Worm (Caenorhabditis elegans) whole organism, L4/young adult: ENCODE data around the gene sri-78.
"Not testable (repeated sequence)": the region's sequence is repeated elsewhere in the genome, so short reads cannot be mapped to it uniquely, and the experiment has no call there.

Experiments used
- W03F9.2 ChIP-seq: fragments of 150-350 bp; optimal IDR thresholded peaks from 2 replicates; lab custom pipeline; 2014; ENCODE audit warnings: missing biosample characterization, missing genetic modification characterization
- dao-5 ChIP-seq: sonication (generic microtip); optimal IDR thresholded peaks from 2 replicates; lab custom pipeline; 2016; ENCODE audit warnings: missing genotype, missing genetic modification characterization, moderate library complexity, missing compliant biosample characterization
- him-1 ChIP-seq: sonication (generic microtip); optimal IDR thresholded peaks from 2 replicates; lab custom pipeline; 2016; ENCODE audit warnings: missing genotype, missing genetic modification reagents, missing genetic modification characterization, missing compliant biosample characterization

sri-78 gene

DNA sequence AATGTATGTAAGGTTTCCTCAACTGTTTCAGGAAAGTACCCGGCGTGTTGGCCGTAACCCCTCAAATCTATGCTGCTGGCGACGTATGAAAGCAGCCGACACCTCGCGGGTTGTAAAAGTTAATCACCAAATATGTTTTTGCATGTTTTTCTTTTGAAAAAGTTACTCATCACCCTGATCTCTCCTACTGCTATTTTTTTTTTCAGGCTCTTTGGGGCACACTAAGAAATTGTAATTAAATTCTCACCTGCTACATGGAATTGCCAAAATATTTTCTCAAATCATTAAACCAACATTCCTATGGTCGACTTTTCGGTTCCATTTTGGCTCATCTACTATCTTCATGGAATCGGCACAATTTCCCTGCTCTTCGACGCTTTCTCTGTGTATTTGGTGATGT lies at the start of gene sri-78:
Gene sri-78, plus strand, starts transcription at position 301 of the 400 bp plus-strand sequence.
- TF ChIP-seq him-1 (tag; lab: Kevin White, UChicago); W03F9.2; dao-5 (tag; lab: Kevin White, UChicago): not testable (repeated sequence)

DNA sequence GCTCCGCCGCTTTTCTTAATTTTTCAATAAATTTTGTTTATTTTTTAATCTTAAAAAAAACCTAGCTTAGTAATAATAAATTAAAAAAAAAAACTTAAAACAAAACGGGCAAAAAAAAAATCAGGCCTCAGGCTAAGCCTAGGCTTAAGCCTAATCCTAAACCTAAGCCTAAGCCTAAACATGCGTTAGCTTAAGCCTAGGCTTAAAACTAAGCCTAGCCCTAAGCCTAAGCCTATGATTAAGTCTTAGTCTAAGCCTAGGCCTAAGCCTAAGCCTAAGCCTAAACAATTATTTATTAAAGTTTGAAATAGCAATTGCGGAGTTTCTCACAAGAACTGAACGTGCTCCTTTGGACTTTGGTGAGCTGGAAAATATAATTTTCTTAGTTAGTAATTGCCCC lies 49.7 kb upstream of the sri-78 start:
- no peak for TF ChIP-seq W03F9.2
- TF ChIP-seq him-1 (tag; lab: Kevin White, UChicago), result no peak
- TF ChIP-seq dao-5 (tag; lab: Kevin White, UChicago), result no peak

DNA sequence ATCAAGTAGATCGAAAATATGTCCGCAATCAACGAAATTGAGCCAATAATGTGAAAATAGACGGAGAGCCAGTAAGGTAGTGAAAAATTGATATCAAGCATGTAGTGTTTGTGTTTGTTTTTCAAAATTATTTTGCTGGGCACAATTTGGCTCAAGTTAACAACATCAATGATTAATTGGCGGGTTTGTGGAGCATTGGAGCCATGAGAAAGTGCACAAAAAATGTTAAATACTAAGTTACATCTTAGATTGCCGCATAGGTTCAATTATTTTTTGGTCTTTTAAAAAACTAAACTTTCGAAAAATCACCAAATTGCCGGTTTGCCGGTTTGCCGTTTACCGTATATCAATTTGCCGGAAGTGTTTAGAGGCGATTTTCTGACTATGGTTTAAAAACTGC lies 47.2 kb upstream of the sri-78 start, which contains the start of gene sri-54:
Gene sri-54, minus strand, starts transcription at position 101 of the 400 bp plus-strand sequence.
- TF ChIP-seq W03F9.2 (no peak), dao-5 (tag; lab: Kevin White, UChicago) (no peak), him-1 (tag; lab: Kevin White, UChicago) (no peak)

DNA sequence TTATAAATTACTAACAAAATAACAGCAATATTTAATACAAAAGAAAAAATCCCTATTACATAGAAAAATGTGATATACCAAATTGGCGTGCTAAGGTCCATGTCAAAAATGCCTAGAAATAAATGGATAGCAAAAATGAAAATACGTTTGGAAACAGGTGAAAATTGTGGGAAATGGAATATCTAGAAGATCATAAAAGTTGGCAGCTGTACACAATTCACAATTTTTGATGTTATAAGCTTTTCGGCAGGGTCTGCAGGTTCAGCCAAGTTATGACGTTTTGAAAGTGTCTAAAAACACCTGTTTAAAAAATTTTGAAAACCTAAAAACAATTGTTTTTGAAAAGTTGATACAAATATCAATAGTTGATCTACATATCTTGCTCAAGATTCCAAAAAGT lies 42.1 kb upstream of the sri-78 start, which contains the start of gene sri-42:
Gene sri-42, minus strand, starts transcription at position 101 of the 400 bp plus-strand sequence.
- not testable (repeated sequence) for TF ChIP-seq him-1 (tag; lab: Kevin White, UChicago); W03F9.2; dao-5 (tag; lab: Kevin White, UChicago)

DNA sequence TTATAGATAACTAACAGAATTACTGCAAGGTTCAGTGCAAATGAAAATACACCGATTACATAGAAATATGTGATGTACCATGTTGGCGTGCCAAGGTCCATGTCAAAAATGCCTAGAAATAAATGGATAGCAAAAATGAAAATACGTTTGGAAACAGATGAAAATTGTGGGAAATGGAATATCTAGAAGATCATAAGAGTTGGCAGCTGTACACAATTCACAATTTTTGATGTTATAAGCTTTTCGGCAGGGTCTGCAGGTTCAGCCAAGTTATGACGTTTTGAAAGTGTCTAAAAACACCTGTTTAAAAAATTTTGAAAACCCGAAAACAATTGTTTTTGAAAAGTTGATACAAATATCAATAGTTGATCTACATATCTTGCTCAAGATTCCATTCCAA lies 40.4 kb upstream of the sri-78 start, which contains the start of gene sri-43:
Gene sri-43, minus strand, starts transcription at position 101 of the 400 bp plus-strand sequence.
- TF ChIP-seq him-1 (tag; lab: Kevin White, UChicago); W03F9.2; dao-5 (tag; lab: Kevin White, UChicago): not testable (repeated sequence)

DNA sequence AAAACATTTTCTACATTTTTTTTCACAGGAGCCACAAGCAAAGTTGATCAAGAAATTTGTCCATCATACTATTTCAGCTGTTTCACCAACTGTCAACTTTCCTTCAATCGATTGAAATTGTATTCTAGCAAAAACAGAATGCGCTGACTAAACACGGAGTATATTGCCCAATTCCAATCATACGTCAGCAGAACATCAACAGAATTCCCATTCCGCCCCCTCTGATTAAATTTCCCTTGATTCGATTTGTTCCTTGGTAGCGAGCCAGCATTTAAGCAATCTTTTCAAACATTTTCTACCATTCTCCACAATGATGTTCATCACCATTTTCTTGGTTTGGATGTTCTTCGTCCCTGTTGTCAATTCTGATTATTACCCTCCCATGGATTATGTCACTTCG lies 39.1 kb upstream of the sri-78 start, which contains the start of gene T10D4.15:
Gene T10D4.15, plus strand, starts transcription at position 301 of the 400 bp plus-strand sequence.
- TF ChIP-seq W03F9.2 (no peak), him-1 (tag; lab: Kevin White, UChicago) (no peak), dao-5 (tag; lab: Kevin White, UChicago) (no peak)

DNA sequence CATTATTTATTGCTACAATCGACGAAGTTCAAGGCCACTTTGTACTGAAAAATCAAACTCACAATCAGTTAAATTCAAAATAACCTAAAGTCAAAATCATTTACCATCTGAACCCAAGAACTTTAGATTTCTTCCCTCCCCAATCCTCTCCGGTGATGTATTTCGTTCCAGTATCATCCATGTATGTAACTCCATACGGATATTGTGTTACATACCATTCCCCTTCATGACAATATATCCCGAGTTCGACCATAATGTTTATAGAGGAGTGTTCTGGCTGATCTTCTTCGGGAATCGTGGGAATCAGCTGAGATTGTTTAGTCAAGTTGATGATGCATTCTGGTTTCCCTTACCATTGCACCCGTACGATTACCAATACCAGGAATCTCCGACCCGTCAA lies 36.6 kb upstream of the sri-78 start:
- TF ChIP-seq dao-5 (tag; lab: Kevin White, UChicago), result no peak

DNA sequence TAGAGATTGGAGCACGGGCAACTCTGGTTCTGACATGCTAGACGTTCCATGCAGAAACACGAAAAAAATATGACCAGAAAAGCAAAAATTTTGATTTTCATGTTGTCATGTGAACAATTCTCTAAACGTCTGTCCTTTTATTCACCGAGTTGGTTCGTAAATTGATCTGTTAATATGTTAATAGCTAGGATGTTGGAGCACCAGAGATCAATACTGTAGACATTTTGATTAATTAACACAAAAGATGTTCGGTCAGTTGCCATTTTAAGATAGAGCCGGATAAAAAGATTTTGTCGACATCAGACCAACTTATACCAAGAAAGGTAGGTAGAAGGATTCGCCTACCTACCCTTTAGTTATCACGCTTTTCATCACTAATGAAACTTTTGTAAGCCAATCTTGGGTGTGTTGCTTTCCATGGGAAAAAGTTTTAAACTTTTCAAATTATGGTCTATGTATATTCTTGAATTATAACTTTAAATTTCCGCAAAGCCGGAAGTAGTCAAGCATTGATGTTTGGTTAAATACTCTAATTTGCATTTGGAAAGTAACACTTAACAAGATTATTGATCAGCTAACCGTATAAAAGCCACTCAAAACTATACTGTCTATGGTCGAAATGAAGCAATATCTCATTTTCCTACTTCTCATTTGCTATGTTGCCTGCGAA lies 35.3 kb upstream of the sri-78 start, which contains the start of the genes T10D4.11 and T10D4.1:
Gene T10D4.11, minus strand, starts transcription at position 101 of the 670 bp plus-strand sequence.
Gene T10D4.1, plus strand, starts transcription at position 620 of the 670 bp plus-strand sequence.
- TF ChIP-seq W03F9.2 (no peak), him-1 (tag; lab: Kevin White, UChicago) (no peak), dao-5 (tag; lab: Kevin White, UChicago) (no peak)

DNA sequence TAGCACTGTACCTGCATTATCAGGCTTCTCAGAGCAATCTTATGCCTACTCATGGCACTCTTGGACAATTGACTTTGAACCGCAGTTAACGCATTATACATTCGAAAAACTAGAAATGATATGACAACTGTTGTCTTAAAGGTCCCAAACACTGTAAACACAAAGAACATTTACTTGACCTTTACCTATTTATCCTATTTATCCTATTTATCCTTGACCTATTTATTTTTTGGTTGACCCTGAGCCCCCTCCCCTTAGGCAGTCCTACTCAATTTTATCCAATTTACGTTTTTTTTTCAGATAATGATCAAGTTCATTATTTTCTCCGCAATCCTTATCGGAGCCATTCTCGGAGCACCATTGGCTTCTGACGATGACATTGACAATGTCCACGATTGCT lies 33.3 kb upstream of the sri-78 start, which contains the start of the genes T10D4.14 and T10D4.19:
Gene T10D4.14, minus strand, starts transcription at position 101 of the 400 bp plus-strand sequence.
Gene T10D4.19, plus strand, starts transcription at position 304 of the 400 bp plus-strand sequence.
- TF ChIP-seq dao-5 (tag; lab: Kevin White, UChicago) (no peak), him-1 (tag; lab: Kevin White, UChicago) (no peak), W03F9.2 (no peak)

DNA sequence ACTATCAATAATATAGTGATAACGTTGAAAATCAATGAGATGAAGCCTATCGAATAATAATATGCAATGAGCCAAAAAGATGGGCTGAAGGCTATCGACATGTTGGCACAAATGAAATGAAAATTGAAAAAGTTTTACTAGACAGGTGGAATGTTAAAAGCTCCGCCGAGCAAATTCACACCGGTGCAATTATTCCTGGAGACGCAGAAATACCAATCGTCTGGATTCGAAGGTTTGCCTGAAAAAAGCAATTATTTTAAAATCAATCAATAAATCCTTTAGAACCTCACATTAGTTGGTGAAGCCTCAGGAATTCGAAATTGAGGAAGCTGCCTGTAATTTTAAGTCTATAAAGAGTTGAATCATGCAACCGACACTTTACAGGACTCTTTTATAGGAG lies 30.6 kb upstream of the sri-78 start, which contains the start of gene sri-32:
Gene sri-32, minus strand, starts transcription at position 101 of the 400 bp plus-strand sequence.
- TF ChIP-seq dao-5 (tag; lab: Kevin White, UChicago) (no peak), him-1 (tag; lab: Kevin White, UChicago) (no peak), W03F9.2 (no peak)

DNA sequence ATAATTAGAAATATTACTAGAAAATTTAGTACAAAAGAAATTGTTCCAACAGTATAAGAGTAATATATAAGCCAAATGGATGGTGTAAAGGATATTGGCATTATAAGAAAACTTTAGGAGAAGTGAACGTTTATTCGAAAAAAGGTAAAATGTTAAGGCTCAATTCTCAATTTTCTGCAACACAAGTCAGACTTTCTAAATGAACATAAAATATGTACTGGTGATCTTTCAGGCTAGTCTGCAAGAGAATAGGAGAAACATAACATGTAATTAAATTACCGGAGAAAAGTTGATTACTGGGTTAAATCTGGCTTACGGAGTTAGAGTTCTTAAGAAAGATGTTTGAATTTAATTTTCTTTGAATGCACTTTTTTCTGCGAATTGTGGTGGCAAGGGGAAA lies 28.2 kb upstream of the sri-78 start, which contains the start of gene sri-33:
Gene sri-33, minus strand, starts transcription at position 101 of the 400 bp plus-strand sequence.
- TF ChIP-seq dao-5 (tag; lab: Kevin White, UChicago), result no peak
- TF ChIP-seq him-1 (tag; lab: Kevin White, UChicago), result no peak
- TF ChIP-seq W03F9.2, result no peak

DNA sequence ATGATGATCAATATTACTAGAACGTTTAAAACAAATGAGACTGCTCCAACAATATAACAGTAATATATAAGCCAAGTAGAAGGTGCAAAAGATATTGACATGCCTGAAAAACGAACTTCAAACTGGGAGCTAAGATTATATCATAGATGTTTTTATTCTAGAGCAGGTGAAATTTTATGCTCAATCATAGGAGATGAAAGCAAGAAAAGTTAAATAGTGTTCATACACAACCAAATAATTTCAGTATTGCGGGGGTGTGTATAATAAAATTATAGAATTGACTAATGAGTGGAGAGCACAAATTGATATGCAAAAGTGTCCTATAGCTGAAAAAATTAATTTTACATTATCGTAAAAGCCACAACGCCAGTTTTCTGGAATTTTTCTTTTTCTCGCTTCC lies 26.0 kb upstream of the sri-78 start, which contains the start of gene sri-34:
Gene sri-34, minus strand, starts transcription at position 101 of the 400 bp plus-strand sequence.
- TF ChIP-seq W03F9.2 (no peak), him-1 (tag; lab: Kevin White, UChicago) (no peak), dao-5 (tag; lab: Kevin White, UChicago) (no peak)

DNA sequence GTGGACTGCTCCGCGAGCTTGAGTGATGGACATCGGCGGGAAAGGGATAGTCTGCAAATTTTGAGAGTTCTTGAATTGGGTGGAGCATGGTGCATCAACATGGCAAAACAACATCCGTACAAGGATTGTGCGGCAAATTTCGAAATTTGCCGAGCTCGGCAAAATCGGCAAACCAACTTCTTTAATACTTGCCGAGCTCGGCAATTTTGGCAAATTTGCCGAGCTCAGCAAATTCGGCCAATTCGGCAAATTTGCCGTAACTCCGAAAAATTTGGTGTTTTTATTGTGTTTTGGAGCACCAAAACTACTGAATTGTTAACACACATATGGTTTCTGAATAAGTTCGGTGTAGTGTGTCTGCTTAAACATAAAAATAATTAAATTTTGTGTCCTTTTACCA lies 14.9 kb upstream of the sri-78 start, which contains the start of gene fbxc-55:
Gene fbxc-55, minus strand, starts transcription at position 101 of the 400 bp plus-strand sequence.
- no peak for TF ChIP-seq dao-5 (tag; lab: Kevin White, UChicago)
- TF ChIP-seq him-1 (tag; lab: Kevin White, UChicago), result no peak
- TF ChIP-seq W03F9.2, result no peak

DNA sequence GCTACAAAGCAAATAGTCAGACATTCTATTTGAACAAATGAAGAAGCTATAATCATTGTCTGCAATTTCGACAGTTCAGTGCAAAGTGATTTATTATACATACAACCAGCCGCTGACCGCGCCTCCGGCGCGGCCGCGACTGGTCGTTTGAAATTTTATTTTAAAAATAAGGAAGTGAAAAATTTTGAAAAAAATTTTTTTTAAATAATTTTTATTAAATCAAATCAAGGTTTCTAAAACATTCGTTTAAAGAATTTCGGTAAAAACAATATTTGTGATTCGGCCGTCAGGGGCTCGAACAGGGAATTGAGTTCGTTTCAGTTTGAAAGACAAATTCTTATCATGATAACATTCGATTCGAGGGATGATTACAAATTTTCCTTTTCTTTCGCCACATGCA lies 12.8 kb upstream of the sri-78 start, which contains the start of gene Y27F2A.10:
Gene Y27F2A.10, minus strand, starts transcription at position 101 of the 400 bp plus-strand sequence.
- no peak for TF ChIP-seq W03F9.2
- TF ChIP-seq dao-5 (tag; lab: Kevin White, UChicago), result no peak
- TF ChIP-seq him-1 (tag; lab: Kevin White, UChicago), result no peak
